Fruit fly (Drosophila melanogaster): ENCODE measurements around the gene Fim.

- TF ChIP-seq psq (optimal IDR thresholded peaks at IDR 0.05), result no peak
- TF ChIP-seq usp (GFP tag; optimal IDR thresholded peaks at IDR 0.05), result no peak
- no peak for TF ChIP-seq EcR (GFP tag; optimal IDR thresholded peaks at IDR 0.05)
- no peak for TF ChIP-seq CG8478 (optimal IDR thresholded peaks at IDR 0.05)
- TF ChIP-seq pan (optimal IDR thresholded peaks at IDR 0.05), result no peak
These were observed 44.2 kb upstream of the Fim start for dm6 chrX:17345806-17346424.

Data from whole organism.